Worm (Caenorhabditis elegans): ENCODE data around the gene ZK616.3.

ce11 chrIV:5397539-5397938 is 670 bp downstream of the ZK616.3 start, which contains the start of gene ZK616.2:
- TF ChIP-seq C08G9.2 (tag; optimal IDR thresholded peaks at IDR 0.05), result no peak
- TF ChIP-seq hlh-15 (tag; optimal IDR thresholded peaks at IDR 0.05), result no peak
- TF ChIP-seq rnt-1 (tag; optimal IDR thresholded peaks at IDR 0.05), result no peak
- TF ChIP-seq ceh-2 (tag; optimal IDR thresholded peaks at IDR 0.05), result no peak
- no peak for TF ChIP-seq odd-2 (tag; optimal IDR thresholded peaks at IDR 0.05)
- TF ChIP-seq ets-4 (tag; optimal IDR thresholded peaks at IDR 0.05), result no peak
- no peak for TF ChIP-seq fkh-10 (GFP tag; optimal IDR thresholded peaks at IDR 0.05)
- no peak for TF ChIP-seq sox-4 (tag; optimal IDR thresholded peaks at IDR 0.05)
- TF ChIP-seq unc-42 (tag; optimal IDR thresholded peaks at IDR 0.05), result no peak
- TF ChIP-seq ceh-30 (tag; optimal IDR thresholded peaks at IDR 0.05), result no peak
- TF ChIP-seq nhr-11 (tag; optimal IDR thresholded peaks at IDR 0.05), result no peak
- TF ChIP-seq T23F11.4 (GFP tag; optimal IDR thresholded peaks at IDR 0.05), result no peak
- no peak for TF ChIP-seq lin-11 (tag; optimal IDR thresholded peaks at IDR 0.05)
- TF ChIP-seq pax-1 (tag; optimal IDR thresholded peaks at IDR 0.05), result no peak
